Fruit fly (Drosophila melanogaster) whole organism, pupa: ENCODE results near the gene Psf3.

ENCODE experiments used
- CG10348 ChIP-seq: fragments of 200-800 bp; sonication (Bioruptor generic); IDR thresholded peaks from 2 replicates; pipeline ENCODE4 v1.3.6; 2022; ENCODE audit warnings: missing biosample characterization, missing genetic modification characterization
- CG12605 ChIP-seq: fragments of 200-800 bp; sonication (Bioruptor generic); IDR thresholded peaks from 2 replicates; pipeline ENCODE4 v1.3.6; 2022; ENCODE audit warnings: missing biosample characterization, missing genetic modification characterization
- CG13204 ChIP-seq: fragments of 200-800 bp; sonication (Bioruptor generic); optimal IDR thresholded peaks from 2 replicates; lab custom pipeline; 2018; ENCODE audit warnings: missing biosample characterization, mild to moderate bottlenecking, missing genetic modification characterization, moderate library complexity
- CG14655 ChIP-seq: fragments of 200-800 bp; sonication (Bioruptor generic); optimal IDR thresholded peaks from 3 replicates; lab custom pipeline; 2017; ENCODE audit warnings: mild to moderate bottlenecking, missing biosample characterization, missing genetic modification reagents, missing genetic modification characterization
- CG15710 ChIP-seq: fragments of 200-800 bp; sonication (Bioruptor generic); optimal IDR thresholded peaks from 2 replicates; lab custom pipeline; 2018; ENCODE audit warnings: missing biosample characterization, mild to moderate bottlenecking, missing genetic modification characterization, moderate library complexity
- CG17806 ChIP-seq: fragments of 200-800 bp; sonication (Bioruptor generic); optimal IDR thresholded peaks from 2 replicates; lab custom pipeline; 2018; ENCODE audit warnings: missing biosample characterization, mild to moderate bottlenecking, missing genetic modification characterization, moderate library complexity
- CG32121 ChIP-seq: fragments of 200-800 bp; sonication (Bioruptor generic); IDR thresholded peaks from 2 replicates; pipeline ENCODE4 v1.3.6; 2022; ENCODE audit warnings: missing biosample characterization, missing genetic modification characterization
- CG34367 ChIP-seq: fragments of 200-800 bp; sonication (Bioruptor generic); optimal IDR thresholded peaks from 2 replicates; lab custom pipeline; 2018; ENCODE audit warnings: missing biosample characterization, mild to moderate bottlenecking, missing genetic modification characterization
- CG4496 ChIP-seq: fragments of 200-800 bp; sonication (Bioruptor generic); IDR thresholded peaks from 3 replicates; pipeline ENCODE4 v1.3.6; 2022; ENCODE audit warnings: missing biosample characterization, missing genetic modification characterization
- CG8159 ChIP-seq: fragments of 200-800 bp; sonication (Bioruptor generic); optimal IDR thresholded peaks from 3 replicates; lab custom pipeline; 2018; ENCODE audit warnings: missing biosample characterization, mild to moderate bottlenecking, missing genetic modification characterization, moderate library complexity
- CG8301 ChIP-seq: fragments of 200-800 bp; sonication (Bioruptor generic); optimal IDR thresholded peaks from 2 replicates; lab custom pipeline; 2018; ENCODE audit warnings: missing biosample characterization, mild to moderate bottlenecking, missing genetic modification characterization
- CG9948 ChIP-seq: fragments of 200-800 bp; sonication (Bioruptor generic); optimal IDR thresholded peaks from 2 replicates; lab custom pipeline; 2018; ENCODE audit warnings: missing biosample characterization, mild to moderate bottlenecking, missing genetic modification characterization, moderate library complexity
- D1 ChIP-seq: fragments of 200-800 bp; sonication (Bioruptor generic); optimal IDR thresholded peaks from 2 replicates; lab custom pipeline; 2018; ENCODE audit warnings: missing biosample characterization, mild to moderate bottlenecking, missing genetic modification characterization, moderate library complexity
- EcR ChIP-seq: fragments of 200-800 bp; sonication (Bioruptor generic); optimal IDR thresholded peaks from 3 replicates; lab custom pipeline; 2019; ENCODE audit warnings: missing biosample characterization, missing genetic modification characterization, mild to moderate bottlenecking, moderate library complexity, missing genetic modification reagents
- Ets98B ChIP-seq: fragments of 200-800 bp; sonication (Bioruptor generic); IDR thresholded peaks from 2 replicates; pipeline ENCODE4 v1.3.6; 2022; ENCODE audit warnings: missing biosample characterization, missing genetic modification characterization
- Pif1A ChIP-seq: fragments of 200-800 bp; sonication (Bioruptor generic); optimal IDR thresholded peaks from 3 replicates; lab custom pipeline; 2016; ENCODE audit warnings: missing biosample characterization, missing genetic modification characterization
- Pif1B ChIP-seq: fragments of 200-800 bp; sonication (Bioruptor generic); optimal IDR thresholded peaks from 3 replicates; lab custom pipeline; 2016; ENCODE audit warnings: missing biosample characterization, missing genetic modification characterization
- Snoo ChIP-seq: fragments of 200-800 bp; sonication (Bioruptor generic); optimal IDR thresholded peaks from 3 replicates; lab custom pipeline; 2017; ENCODE audit warnings: missing biosample characterization, mild to moderate bottlenecking, missing genetic modification characterization, inconsistent platforms
- fd96Ca ChIP-seq: fragments of 200-800 bp; sonication (Bioruptor generic); IDR thresholded peaks from 3 replicates; pipeline ENCODE4 v1.3.6; 2022; ENCODE audit warnings: missing biosample characterization, missing genetic modification characterization
- gl ChIP-seq: fragments of 200-800 bp; sonication (Bioruptor generic); optimal IDR thresholded peaks from 2 replicates; lab custom pipeline; 2018; ENCODE audit warnings: missing biosample characterization, mild to moderate bottlenecking, missing genetic modification characterization

Psf3 gene

DNA sequence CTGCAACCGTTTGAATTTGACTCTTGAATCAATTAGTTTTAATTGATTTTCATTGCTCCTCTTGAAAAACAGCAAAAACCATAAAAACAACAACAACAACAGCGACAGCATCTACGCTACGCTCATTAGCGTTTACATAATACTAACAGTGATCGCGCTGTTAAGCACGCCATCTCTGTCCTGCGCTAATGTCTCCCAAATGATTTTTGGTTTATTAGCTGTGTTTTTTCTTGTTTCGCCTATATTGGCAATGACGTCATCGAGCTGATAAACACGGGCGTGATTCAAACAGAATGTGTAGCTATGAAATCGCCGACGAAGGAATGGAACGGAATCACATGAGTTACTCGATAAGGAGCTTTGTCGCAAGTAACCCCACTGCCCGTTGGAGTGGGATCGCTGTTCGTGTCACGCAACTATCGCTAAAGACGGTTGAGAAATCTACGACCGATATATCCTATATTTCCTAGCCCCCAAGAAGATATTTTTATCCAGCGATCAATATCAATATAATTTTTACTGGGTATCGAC lies 1.2 kb upstream of the Psf3 start:
- TF ChIP-seq CG34367 (tag; lab: Kevin White, UChicago) (no peak), CG12605 (GFP tag; lab: Robert Waterston, UW) (no peak), Ets98B (GFP tag; lab: Robert Waterston, UW) (0 out of 2 replicates have a peak, but pooled peaks have one; percentile 12)

DNA sequence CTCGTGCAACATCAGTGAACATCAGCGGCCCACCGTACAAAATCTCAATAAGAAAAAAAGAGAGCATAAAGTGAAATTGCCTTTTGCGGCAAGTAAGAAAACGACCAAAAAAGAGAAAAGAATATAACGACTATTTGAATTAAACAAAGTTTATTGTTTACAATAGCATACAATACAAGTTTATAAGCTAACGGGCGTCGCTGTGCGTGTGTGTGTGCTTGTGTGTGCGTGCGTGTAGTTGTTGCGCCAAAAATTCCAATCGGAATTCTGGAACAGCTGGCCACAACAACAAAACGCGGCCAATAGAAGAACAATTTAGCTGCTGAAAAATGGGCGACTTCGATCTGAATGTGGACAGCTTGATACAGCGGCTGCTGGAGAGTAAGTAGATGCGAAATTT lies 522 bp upstream of the Psf3 start:
- TF ChIP-seq CG12605 (GFP tag; lab: Robert Waterston, UW) (no peak), Pif1A (GFP tag; lab: Kevin White, UChicago) (no peak), CG32121 (GFP tag; lab: Robert Waterston, UW) (no peak), Snoo (tag; lab: Kevin White, UChicago) (no peak), CG10348 (GFP tag; lab: Robert Waterston, UW) (no peak), Ets98B (GFP tag; lab: Robert Waterston, UW) (no peak), fd96Ca (GFP tag; lab: Robert Waterston, UW) (no peak), CG8301 (tag; lab: Kevin White, UChicago) (no peak), EcR (GFP tag; lab: Kevin White, UChicago) (no peak), CG8159 (no peak)
- TF ChIP-seq, all 21 proteins: peak for 0

DNA sequence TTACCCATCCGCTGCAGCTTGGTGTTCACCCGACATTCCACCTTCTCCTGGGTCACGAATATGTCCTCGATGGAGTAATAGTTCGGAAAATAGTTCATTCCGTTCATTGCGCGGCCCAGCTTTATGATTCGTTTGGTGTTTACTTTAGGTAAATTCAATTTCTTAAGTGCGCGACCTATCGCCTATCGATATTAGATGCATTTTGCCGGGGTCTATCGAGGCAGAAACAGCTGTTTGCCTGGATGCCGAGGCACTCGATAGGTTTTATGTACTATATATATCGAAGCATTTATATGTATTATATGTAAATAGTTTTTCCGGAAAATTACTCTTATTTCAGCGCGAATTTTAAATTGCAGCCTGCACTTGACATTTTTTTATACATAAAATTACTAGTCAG lies 714 bp downstream of the Psf3 start:
- TF ChIP-seq Snoo (tag; lab: Kevin White, UChicago) (no peak), CG12605 (GFP tag; lab: Robert Waterston, UW) (no peak), CG8301 (tag; lab: Kevin White, UChicago) (no peak), CG32121 (GFP tag; lab: Robert Waterston, UW) (no peak), EcR (GFP tag; lab: Kevin White, UChicago) (no peak), Ets98B (GFP tag; lab: Robert Waterston, UW) (no peak), D1 (no peak), Pif1B (GFP tag; lab: Kevin White, UChicago) (no peak), CG8159 (no peak), CG13204 (GFP tag; lab: Kevin White, UChicago) (no peak), CG15710 (no peak), CG4496 (no peak), CG17806 (tag; lab: Kevin White, UChicago) (no peak), fd96Ca (GFP tag; lab: Robert Waterston, UW) (no peak), gl (tag; lab: Kevin White, UChicago) (no peak), CG14655 (GFP tag; lab: Kevin White, UChicago) (no peak), CG9948 (no peak), CG10348 (GFP tag; lab: Robert Waterston, UW) (no peak)

DNA sequence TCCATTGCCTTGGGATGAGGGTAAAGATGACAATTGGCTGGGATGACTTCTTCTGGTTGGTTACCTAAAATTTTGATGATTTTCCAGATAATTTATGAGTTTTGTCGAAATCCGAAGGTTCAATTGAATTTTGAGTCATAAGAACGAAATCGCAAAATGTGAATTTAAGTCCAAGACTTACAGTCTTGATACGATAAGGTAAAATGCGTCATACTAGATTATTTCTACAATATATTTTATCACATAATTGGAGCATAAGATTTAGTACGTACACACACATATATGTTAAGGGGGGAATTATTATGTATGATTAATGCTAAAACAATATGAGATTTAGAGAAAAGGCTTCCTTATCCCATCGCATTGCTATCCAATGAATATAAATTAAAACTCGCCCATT lies 4.4 kb downstream of the Psf3 start, which contains the start of gene CG32681:
CG32681 (minus strand) TSS at position 101 of the 400 bp plus-strand sequence.
- no peak for TF ChIP-seq EcR (GFP tag; lab: Kevin White, UChicago)
- TF ChIP-seq CG13204 (GFP tag; lab: Kevin White, UChicago), result no peak
- no peak for TF ChIP-seq CG15710
- no peak for TF ChIP-seq fd96Ca (GFP tag; lab: Robert Waterston, UW)
- TF ChIP-seq CG14655 (GFP tag; lab: Kevin White, UChicago), result no peak
- TF ChIP-seq CG17806 (tag; lab: Kevin White, UChicago), result no peak
- TF ChIP-seq Snoo (tag; lab: Kevin White, UChicago), result no peak
- no peak for TF ChIP-seq CG4496

DNA sequence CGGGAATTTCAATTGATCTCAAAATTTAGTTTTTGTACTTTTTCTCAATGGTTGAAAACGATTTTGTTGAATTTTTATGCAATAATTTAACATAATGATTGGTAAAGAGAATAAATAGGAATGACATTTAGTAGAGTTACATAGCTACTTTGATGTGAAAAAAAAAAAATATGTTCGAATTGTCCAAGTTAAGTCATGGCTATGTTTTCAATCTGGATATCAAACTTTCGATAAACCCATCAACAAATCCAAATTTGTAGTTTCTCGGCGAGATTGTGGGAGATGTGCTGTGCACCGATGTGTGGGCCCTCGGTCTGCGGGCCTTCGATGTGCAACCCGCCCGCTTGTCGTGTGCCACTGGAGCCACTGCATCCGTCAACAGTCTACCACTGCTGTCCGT lies 10.4 kb downstream of the Psf3 start, which contains the start of the genes CG32686 and CG2898:
CG32686 (minus strand) TSS at position 101 of the 400 bp plus-strand sequence.
CG2898 (plus strand) TSS at position 159 of the 400 bp plus-strand sequence.
- no peak for TF ChIP-seq CG32121 (GFP tag; lab: Robert Waterston, UW)

DNA sequence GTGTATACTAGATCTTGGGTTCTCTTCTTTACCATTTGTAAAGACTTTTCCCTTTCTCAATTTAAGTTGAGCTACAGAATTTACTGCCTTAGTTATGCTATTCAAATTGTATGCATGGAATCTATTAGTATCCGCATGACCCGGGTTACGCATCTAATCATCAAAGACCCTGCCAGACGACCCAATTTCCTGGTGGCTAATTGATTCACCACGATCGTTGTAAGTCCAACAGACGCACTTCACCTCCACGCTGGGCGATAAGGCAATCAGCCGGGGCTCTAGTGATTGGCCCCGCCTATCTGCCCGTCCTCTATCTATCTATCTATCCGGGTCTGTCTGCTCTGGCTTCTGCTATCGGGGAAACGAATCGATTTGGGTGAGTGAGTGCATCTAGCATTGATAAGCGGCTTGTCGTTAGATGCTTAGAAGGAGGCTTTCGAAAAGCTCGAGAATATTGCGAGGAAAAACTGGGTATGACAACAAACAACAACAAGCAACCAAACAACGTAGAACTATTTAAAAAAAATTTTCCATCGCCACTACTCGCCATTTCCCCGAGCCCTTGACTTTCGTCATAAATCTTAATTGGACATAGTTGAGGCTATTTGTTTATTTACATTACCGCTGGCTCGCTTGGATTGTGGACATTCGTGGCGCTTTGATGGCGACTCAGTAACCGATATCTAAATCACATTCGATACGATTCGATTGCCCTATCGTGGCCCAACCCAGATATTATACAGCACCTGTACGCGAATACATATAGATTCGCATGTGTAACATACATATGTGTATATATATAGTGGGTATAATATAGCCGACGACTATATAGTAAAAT lies 15.2 kb downstream of the Psf3 start:
- TF ChIP-seq EcR (GFP tag; lab: Kevin White, UChicago) (peak; percentile 68), Ets98B (GFP tag; lab: Robert Waterston, UW) (0 out of 2 replicates have a peak, but pooled peaks have one; percentile 8), CG12605 (GFP tag; lab: Robert Waterston, UW) (no peak)

DNA sequence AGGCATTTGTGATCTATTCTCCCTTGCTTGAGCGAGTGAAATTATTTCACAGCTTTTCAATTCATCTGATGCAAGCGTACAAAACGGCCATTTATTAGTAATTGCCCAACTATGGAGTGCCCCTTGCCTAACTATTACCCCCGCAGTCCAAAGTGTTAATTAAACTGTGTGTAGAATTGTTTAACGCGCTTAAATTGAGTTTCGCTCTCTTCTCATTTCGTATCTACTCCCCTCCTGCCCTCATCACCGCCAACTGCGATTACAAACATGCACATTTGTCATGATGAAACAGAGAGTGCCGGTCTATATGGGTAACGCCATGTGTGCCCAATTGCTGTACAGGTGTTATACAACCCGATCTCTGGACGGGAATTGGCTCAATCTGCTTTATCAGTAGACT lies 15.9 kb downstream of the Psf3 start:
- TF ChIP-seq CG8159 (no peak), CG8301 (tag; lab: Kevin White, UChicago) (no peak), CG9948 (no peak), CG14655 (GFP tag; lab: Kevin White, UChicago) (no peak), CG4496 (no peak), EcR (GFP tag; lab: Kevin White, UChicago) (no peak), CG34367 (tag; lab: Kevin White, UChicago) (no peak), gl (tag; lab: Kevin White, UChicago) (no peak), Snoo (tag; lab: Kevin White, UChicago) (no peak), CG10348 (GFP tag; lab: Robert Waterston, UW) (no peak), Ets98B (GFP tag; lab: Robert Waterston, UW) (no peak), CG15710 (no peak), Pif1B (GFP tag; lab: Kevin White, UChicago) (no peak), CG17806 (tag; lab: Kevin White, UChicago) (no peak)
- TF ChIP-seq, all 21 proteins: peak for 0
